Worm (Caenorhabditis elegans) whole organism, early embryonic: Measurements from ENCODE around the gene F56D6.18.

ENCODE experiments used
- aly-1 ChIP-seq: sonication (generic microtip); optimal IDR thresholded peaks from 2 replicates; lab custom pipeline; 2016; ENCODE audit warnings: missing genetic modification characterization, missing compliant biosample characterization
- ama-1 ChIP-seq: fragments of 150-350 bp; optimal IDR thresholded peaks from 2 replicates; lab custom pipeline; 2014
- ceh-13 ChIP-seq: fragments of 200-800 bp; sonication (Bioruptor generic); optimal IDR thresholded peaks from 2 replicates; lab custom pipeline; 2018; ENCODE audit warnings: mild to moderate bottlenecking, missing genetic modification characterization, missing compliant biosample characterization
- ceh-36 ChIP-seq: sonication (generic microtip); optimal IDR thresholded peaks from 2 replicates; lab custom pipeline; 2016; ENCODE audit warnings: missing genetic modification characterization, inconsistent platforms, missing compliant biosample characterization
- flt-1 ChIP-seq: fragments of 200-800 bp; sonication (Bioruptor generic); IDR thresholded peaks from 2 replicates; pipeline ENCODE4 v1.3.6; 2022; ENCODE audit warnings: missing genetic modification characterization, missing compliant biosample characterization
- hmbx-1 ChIP-seq: sonication (generic microtip); optimal IDR thresholded peaks from 2 replicates; lab custom pipeline; 2016; ENCODE audit warnings: mild to moderate bottlenecking, missing genetic modification characterization, missing compliant biosample characterization
- hnd-1 ChIP-seq: sonication (generic microtip); optimal IDR thresholded peaks from 2 replicates; lab custom pipeline; 2016; ENCODE audit warnings: missing genetic modification characterization, missing compliant biosample characterization
- pes-1 ChIP-seq: fragments of 200-800 bp; sonication (Bioruptor generic); IDR thresholded peaks from 2 replicates; pipeline ENCODE4 v1.3.6; 2022; ENCODE audit warnings: missing genetic modification reagents, missing genetic modification characterization, missing compliant biosample characterization
- scrt-1 ChIP-seq: fragments of 200-800 bp; sonication (Bioruptor generic); IDR thresholded peaks from 2 replicates; pipeline ENCODE4 v1.3.6; 2022; ENCODE audit warnings: missing genetic modification characterization, missing compliant biosample characterization
- sea-1 ChIP-seq: fragments of 200-800 bp; sonication (Bioruptor generic); conservative IDR thresholded peaks from 2 replicates; pipeline ENCODE4 v1.3.6; 2022; ENCODE audit warnings: missing genetic modification characterization, missing compliant biosample characterization
- tbx-11 ChIP-seq: fragments of 200-800 bp; sonication (Bioruptor generic); IDR thresholded peaks from 2 replicates; pipeline ENCODE4 v1.3.6; 2022; ENCODE audit warnings: missing genetic modification characterization, missing compliant biosample characterization
- tra-4 ChIP-seq: sonication (generic microtip); optimal IDR thresholded peaks from 2 replicates; lab custom pipeline; 2017; ENCODE audit warnings: missing genetic modification characterization, missing compliant biosample characterization

DNA sequence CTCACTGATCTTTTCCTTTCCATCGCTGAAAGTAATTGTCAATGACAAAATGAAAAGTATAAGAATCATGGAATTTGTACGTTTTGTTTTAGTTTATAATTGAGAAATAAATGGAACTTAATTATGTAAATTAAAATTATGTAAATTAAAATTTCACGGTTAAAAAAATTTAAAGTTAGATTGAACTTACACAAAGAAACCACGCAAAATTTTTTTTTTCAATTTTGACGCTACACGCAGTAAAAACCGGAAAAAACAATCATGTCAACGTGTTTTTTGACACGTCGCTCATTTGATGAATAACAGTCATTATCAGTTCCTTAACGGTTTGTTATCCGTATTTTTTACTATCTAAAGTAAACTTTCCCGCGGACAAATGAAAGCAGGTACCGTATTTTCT lies 30.6 kb downstream of the F56D6.18 start, which contains the start of the genes F37C4.8 and oac-23:
- TF ChIP-seq tbx-11 (GFP tag; lab: Robert Waterston, UW) (no peak), ama-1 (lab: Kevin White, UChicago) (no peak), ceh-36 (tag; lab: Kevin White, UChicago) (no peak), pes-1 (GFP tag; lab: Robert Waterston, UW) (no peak), ceh-13 (GFP tag; lab: Kevin White, UChicago) (no peak), flt-1 (GFP tag; lab: Robert Waterston, UW) (no peak), sea-1 (GFP tag; lab: Robert Waterston, UW) (no peak), scrt-1 (no peak), hmbx-1 (no peak), hnd-1 (no peak), tra-4 (tag; lab: Kevin White, UChicago) (no peak), aly-1 (tag; lab: Kevin White, UChicago) (no peak)
